In the genomic region with DNA sequence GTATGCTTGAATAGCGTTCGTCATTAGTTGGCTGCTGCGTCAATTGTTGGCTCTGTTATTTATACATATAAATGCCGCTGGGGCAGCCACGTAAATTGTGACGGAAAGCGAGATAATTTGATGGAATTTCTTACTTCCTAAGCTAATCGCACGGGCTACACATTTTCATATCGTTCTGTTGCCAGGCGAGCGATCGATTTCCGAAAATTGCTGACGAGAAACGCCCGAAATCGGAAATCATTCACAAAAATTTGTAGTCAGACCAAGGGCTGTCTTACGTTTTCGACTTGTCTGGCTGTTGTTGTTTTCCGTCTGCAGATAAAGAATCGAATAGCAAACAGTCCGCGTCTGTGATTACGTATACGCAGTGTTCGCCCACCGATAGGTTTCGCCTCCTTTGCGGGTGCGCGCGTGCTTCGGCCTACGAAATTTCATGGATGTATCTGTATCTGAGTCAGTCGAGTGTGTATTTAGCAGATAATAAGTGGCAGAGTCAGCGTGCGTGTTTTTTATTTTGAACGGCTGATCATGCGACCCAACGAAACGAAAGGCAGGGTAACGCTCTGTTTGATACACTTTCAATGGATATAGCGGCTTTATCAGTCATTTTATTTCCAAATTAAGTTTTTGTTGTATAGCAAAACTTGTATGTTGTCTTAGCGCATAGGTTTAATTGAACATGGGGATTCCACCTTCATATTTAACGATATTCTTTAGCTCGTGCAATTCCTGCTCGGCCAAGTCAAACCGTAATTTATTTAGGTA, we compare ENCODE assay signal across 1 fruit fly cellular context.
TF ChIP-seq lines count a peak whose summit lies in the region.

No protein-coding gene starts in this region.

TF ChIP-seq in whole organism, embryonic, 481 proteins besides CTCF, POLR2A, EP300 and RAD21 (continued from another document and continues in another):
- peak; percentile 73 for TF ChIP-seq grau (tag; optimal IDR thresholded peaks at IDR 0.05; lab: Kevin White, UChicago)
- TF ChIP-seq CG10431 (GFP tag; optimal IDR thresholded peaks at IDR 0.05; lab: Kevin White, UChicago), result no peak
- TF ChIP-seq CG7928 (GFP tag; optimal IDR thresholded peaks at IDR 0.05; lab: Kevin White, UChicago), result peak; percentile 33
- peak; percentile 31 for TF ChIP-seq pb (GFP tag; optimal IDR thresholded peaks at IDR 0.05; lab: Kevin White, UChicago)
- TF ChIP-seq gt (GFP tag; IDR thresholded peaks at IDR 0.05; lab: Robert Waterston, UW), result no peak
- TF ChIP-seq az2 (GFP tag; optimal IDR thresholded peaks at IDR 0.05; lab: Kevin White, UChicago), result peak; percentile 36
- TF ChIP-seq Kr (GFP tag; optimal IDR thresholded peaks at IDR 0.05; lab: Kevin White, UChicago), result no peak
- peak; percentile 56; the same call in 1 of the 3 replicates for TF ChIP-seq sr (GFP tag; IDR thresholded peaks at IDR 0.05; lab: Robert Waterston, UW)
- no peak for TF ChIP-seq Dip2 (GFP tag; IDR thresholded peaks at IDR 0.05; lab: Robert Waterston, UW)
- TF ChIP-seq CG14014 (GFP tag; IDR thresholded peaks at IDR 0.05; lab: Robert Waterston, UW), result peak; percentile 75
- TF ChIP-seq lab (GFP tag; optimal IDR thresholded peaks at IDR 0.05; lab: Kevin White, UChicago), result peak; percentile 86
- TF ChIP-seq CG11247 (GFP tag; IDR thresholded peaks at IDR 0.05; lab: Robert Waterston, UW), result 0 out of 2 replicates have a peak, but pooled peaks have one; percentile 45
- TF ChIP-seq Med (GFP tag; lab: Kevin White, UChicago), result peak; percentile 95
- TF ChIP-seq H2.0 (GFP tag; IDR thresholded peaks at IDR 0.05; lab: Robert Waterston, UW), result peak; percentile 61
- TF ChIP-seq Optix (GFP tag; IDR thresholded peaks at IDR 0.05; lab: Robert Waterston, UW), result no peak; the same call in 2 of the 3 replicates
- TF ChIP-seq da (GFP tag; optimal IDR thresholded peaks at IDR 0.05; lab: Kevin White, UChicago), result no peak
- TF ChIP-seq CG17829 (tag; optimal IDR thresholded peaks at IDR 0.05; lab: Kevin White, UChicago), result peak; percentile 45
- TF ChIP-seq CG13287 (GFP tag; IDR thresholded peaks at IDR 0.05; lab: Robert Waterston, UW; ENCODE audit: partially characterized antibody), result no peak; the same call in 1 of the 2 replicates
- TF ChIP-seq rib (GFP tag; IDR thresholded peaks at IDR 0.05; lab: Robert Waterston, UW), result peak; percentile 44; the same call in 1 of the 2 replicates
- no peak for TF ChIP-seq bbx (GFP tag; IDR thresholded peaks at IDR 0.05; lab: Robert Waterston, UW; ENCODE audit: partially characterized antibody)
- no peak for TF ChIP-seq sens-2 (GFP tag; IDR thresholded peaks at IDR 0.05; lab: Robert Waterston, UW)
- TF ChIP-seq Elba2 (GFP tag; optimal IDR thresholded peaks at IDR 0.05; lab: Kevin White, UChicago), result no peak
- TF ChIP-seq mirr (GFP tag; optimal IDR thresholded peaks at IDR 0.05; lab: Kevin White, UChicago), result peak; percentile 93
- TF ChIP-seq CG16863 (GFP tag; optimal IDR thresholded peaks at IDR 0.05; lab: Kevin White, UChicago), result peak; percentile 53
- peak; percentile 66 to 76 for TF ChIP-seq Hr51 (GFP tag; optimal IDR thresholded peaks at IDR 0.05; lab: Kevin White, UChicago)
- peak; percentile 42; the same call in 1 of the 2 replicates for TF ChIP-seq CG10366 (GFP tag; IDR thresholded peaks at IDR 0.05; lab: Robert Waterston, UW)
- TF ChIP-seq unpg (GFP tag; optimal IDR thresholded peaks at IDR 0.05; lab: Kevin White, UChicago), result peak; percentile 74
- TF ChIP-seq zf30C (GFP tag; optimal IDR thresholded peaks at IDR 0.05; lab: Kevin White, UChicago), result no peak
- peak; percentile 69 for TF ChIP-seq CG17385 (GFP tag; optimal IDR thresholded peaks at IDR 0.05; lab: Kevin White, UChicago)
- no peak for TF ChIP-seq Six4 (GFP tag; optimal IDR thresholded peaks at IDR 0.05; lab: Kevin White, UChicago)
- TF ChIP-seq amos (GFP tag; IDR thresholded peaks at IDR 0.05; lab: Robert Waterston, UW; ENCODE audit: partially characterized antibody), result no peak; the same call in 1 of the 2 replicates
- no peak for TF ChIP-seq kah (GFP tag; optimal IDR thresholded peaks at IDR 0.05; lab: Kevin White, UChicago)
- TF ChIP-seq nom (GFP tag; optimal IDR thresholded peaks at IDR 0.05; lab: Kevin White, UChicago), result no peak
- TF ChIP-seq CG7271 (tag; optimal IDR thresholded peaks at IDR 0.05; lab: Kevin White, UChicago), result no peak
- no peak for TF ChIP-seq prd (optimal IDR thresholded peaks at IDR 0.05; lab: Kevin White, UChicago)
- TF ChIP-seq prd (GFP tag; IDR thresholded peaks at IDR 0.05; lab: Robert Waterston, UW), result peak; percentile 70
- TF ChIP-seq Deaf1 (tag; optimal IDR thresholded peaks at IDR 0.05; lab: Kevin White, UChicago), result peak; percentile 68
- no peak for TF ChIP-seq pita (GFP tag; optimal IDR thresholded peaks at IDR 0.05; lab: Kevin White, UChicago)
- peak; percentile 76 for TF ChIP-seq tap (tag; optimal IDR thresholded peaks at IDR 0.05; lab: Kevin White, UChicago)
- TF ChIP-seq bigmax (GFP tag; optimal IDR thresholded peaks at IDR 0.05; lab: Kevin White, UChicago), result no peak
- peak; percentile 55; the same call in 1 of the 2 replicates for TF ChIP-seq gsb (GFP tag; IDR thresholded peaks at IDR 0.05; lab: Robert Waterston, UW)
- TF ChIP-seq aop (GFP tag; IDR thresholded peaks at IDR 0.05; lab: Robert Waterston, UW), result no peak
- peak; percentile 51 for TF ChIP-seq B-H2 (GFP tag; optimal IDR thresholded peaks at IDR 0.05; lab: Kevin White, UChicago)
- TF ChIP-seq crol (GFP tag; IDR thresholded peaks at IDR 0.05; lab: Robert Waterston, UW), result no peak
- TF ChIP-seq sc (optimal IDR thresholded peaks at IDR 0.05; lab: Kevin White, UChicago), result no peak
- no peak for TF ChIP-seq sc (GFP tag; optimal IDR thresholded peaks at IDR 0.05; lab: Kevin White, UChicago)
- TF ChIP-seq her (GFP tag; optimal IDR thresholded peaks at IDR 0.05; lab: Kevin White, UChicago), result peak; percentile 66
- no peak for TF ChIP-seq CG7745 (tag; optimal IDR thresholded peaks at IDR 0.05; lab: Kevin White, UChicago)
- TF ChIP-seq CG14441 (GFP tag; IDR thresholded peaks at IDR 0.05; lab: Robert Waterston, UW), result peak; percentile 64
- TF ChIP-seq Atf6 (GFP tag; IDR thresholded peaks at IDR 0.05; lab: Robert Waterston, UW), result peak; percentile 64; the same call in 1 of the 2 replicates
- TF ChIP-seq CG1024 (GFP tag; IDR thresholded peaks at IDR 0.05; lab: Robert Waterston, UW), result no peak
- peak; percentile 42 for TF ChIP-seq Ets97D (GFP tag; optimal IDR thresholded peaks at IDR 0.05; lab: Kevin White, UChicago)
- TF ChIP-seq CG13624 (GFP tag; optimal IDR thresholded peaks at IDR 0.05; lab: Kevin White, UChicago), result peak; percentile 67
- peak; percentile 43 for TF ChIP-seq Fer2 (tag; optimal IDR thresholded peaks at IDR 0.05; lab: Kevin White, UChicago)
- TF ChIP-seq ap (GFP tag; IDR thresholded peaks at IDR 0.05; lab: Robert Waterston, UW), result 0 out of 2 replicates have a peak, but pooled peaks have one; percentile 40
- TF ChIP-seq org-1 (GFP tag; optimal IDR thresholded peaks at IDR 0.05; lab: Kevin White, UChicago), result peak; percentile 72
- TF ChIP-seq bcd (GFP tag; optimal IDR thresholded peaks at IDR 0.05; lab: Kevin White, UChicago), result peak; percentile 59
- TF ChIP-seq Xbp1 (GFP tag; optimal IDR thresholded peaks at IDR 0.05; lab: Kevin White, UChicago), result peak; percentile 62
- no peak for TF ChIP-seq fd102C (GFP tag; optimal IDR thresholded peaks at IDR 0.05; lab: Kevin White, UChicago)
- TF ChIP-seq cwo (GFP tag; optimal IDR thresholded peaks at IDR 0.05; lab: Kevin White, UChicago), result peak; percentile 90
- TF ChIP-seq ase (GFP tag; IDR thresholded peaks at IDR 0.05; lab: Robert Waterston, UW), result peak; percentile 47; the same call in 1 of the 3 replicates
- TF ChIP-seq MBD-R2 (GFP tag; IDR thresholded peaks at IDR 0.05; lab: Robert Waterston, UW), result peak; percentile 43; the same call in 1 of the 2 replicates
- peak; percentile 37 for TF ChIP-seq Bteb2 (GFP tag; optimal IDR thresholded peaks at IDR 0.05; lab: Kevin White, UChicago)
- TF ChIP-seq CG10979 (tag; optimal IDR thresholded peaks at IDR 0.05; lab: Kevin White, UChicago), result peak; percentile 21
- TF ChIP-seq ranshi (GFP tag; IDR thresholded peaks at IDR 0.05; lab: Robert Waterston, UW), result peak; percentile 60; the same call in 1 of the 2 replicates
- no peak for TF ChIP-seq trem (tag; optimal IDR thresholded peaks at IDR 0.05; lab: Kevin White, UChicago)
- no peak for TF ChIP-seq stwl (tag; optimal IDR thresholded peaks at IDR 0.05; lab: Kevin White, UChicago)
- TF ChIP-seq CG6854 (GFP tag; optimal IDR thresholded peaks at IDR 0.05; lab: Kevin White, UChicago), result peak; percentile 46
- TF ChIP-seq nerfin-1 (tag; optimal IDR thresholded peaks at IDR 0.05; lab: Kevin White, UChicago), result peak; percentile 24
- TF ChIP-seq yki (optimal IDR thresholded peaks at IDR 0.05; lab: Kevin White, UChicago), result no peak
- peak; percentile 59 for TF ChIP-seq CG9215 (GFP tag; IDR thresholded peaks at IDR 0.05; lab: Robert Waterston, UW)
- TF ChIP-seq Mrtf (GFP tag; IDR thresholded peaks at IDR 0.05; lab: Robert Waterston, UW), result no peak
- TF ChIP-seq CG7987 (GFP tag; optimal IDR thresholded peaks at IDR 0.05; lab: Kevin White, UChicago), result peak; percentile 81
- TF ChIP-seq Ets65A (GFP tag; lab: Kevin White, UChicago), result peak; percentile 2
- TF ChIP-seq Doc3 (GFP tag; IDR thresholded peaks at IDR 0.05; lab: Robert Waterston, UW; ENCODE audit: partially characterized antibody), result no peak
- TF ChIP-seq CG4820 (GFP tag; optimal IDR thresholded peaks at IDR 0.05; lab: Kevin White, UChicago), result peak; percentile 33
- TF ChIP-seq corto (GFP tag; optimal IDR thresholded peaks at IDR 0.05; lab: Kevin White, UChicago), result no peak
- no peak for TF ChIP-seq CG16813 (GFP tag; IDR thresholded peaks at IDR 0.05; lab: Robert Waterston, UW; ENCODE audit: partially characterized antibody)
- TF ChIP-seq Bgb (GFP tag; IDR thresholded peaks at IDR 0.05; lab: Robert Waterston, UW; ENCODE audit: partially characterized antibody), result no peak
- peak; percentile 38 for TF ChIP-seq kay (GFP tag; optimal IDR thresholded peaks at IDR 0.05; lab: Kevin White, UChicago)
- TF ChIP-seq ttk (GFP tag; IDR thresholded peaks at IDR 0.05; lab: Robert Waterston, UW), result peak; percentile 61
- peak; percentile 54 for TF ChIP-seq CG6683 (GFP tag; optimal IDR thresholded peaks at IDR 0.05; lab: Kevin White, UChicago)
- peak; percentile 44 for TF ChIP-seq Nf-YC (tag; optimal IDR thresholded peaks at IDR 0.05; lab: Kevin White, UChicago)
- TF ChIP-seq Sry-β (GFP tag; optimal IDR thresholded peaks at IDR 0.05; lab: Kevin White, UChicago), result no peak
- TF ChIP-seq CG2202 (tag; optimal IDR thresholded peaks at IDR 0.05; lab: Kevin White, UChicago), result no peak
- peak; percentile 56 for TF ChIP-seq Hand (GFP tag; optimal IDR thresholded peaks at IDR 0.05; lab: Kevin White, UChicago)
- TF ChIP-seq CoRest (tag; optimal IDR thresholded peaks at IDR 0.05; lab: Kevin White, UChicago), result peak; percentile 71
- no peak for TF ChIP-seq Dp (GFP tag; optimal IDR thresholded peaks at IDR 0.05; lab: Kevin White, UChicago)
- peak; percentile 65; the same call in 1 of the 2 replicates for TF ChIP-seq CG32767 (GFP tag; IDR thresholded peaks at IDR 0.05; lab: Robert Waterston, UW)
- TF ChIP-seq CG15696 (tag; optimal IDR thresholded peaks at IDR 0.05; lab: Kevin White, UChicago), result peak; percentile 9
- TF ChIP-seq dpn (GFP tag; optimal IDR thresholded peaks at IDR 0.05; lab: Kevin White, UChicago), result peak; percentile 65 to 68
- peak; percentile 78 for TF ChIP-seq CG10274 (GFP tag; optimal IDR thresholded peaks at IDR 0.05; lab: Kevin White, UChicago)
- TF ChIP-seq ro (GFP tag; IDR thresholded peaks at IDR 0.05; lab: Robert Waterston, UW), result no peak
- TF ChIP-seq Hmx (GFP tag; optimal IDR thresholded peaks at IDR 0.05; lab: Kevin White, UChicago), result peak; percentile 29
- TF ChIP-seq CG1603 (tag; optimal IDR thresholded peaks at IDR 0.05; lab: Kevin White, UChicago), result peak; percentile 53
- peak; percentile 18 for TF ChIP-seq p53 (GFP tag; optimal IDR thresholded peaks at IDR 0.05; lab: Kevin White, UChicago)
- TF ChIP-seq slou (GFP tag; optimal IDR thresholded peaks at IDR 0.05; lab: Kevin White, UChicago), result no peak
- TF ChIP-seq Ravus (GFP tag; IDR thresholded peaks at IDR 0.05; lab: Robert Waterston, UW), result no peak
- no peak for TF ChIP-seq CG18476 (GFP tag; optimal IDR thresholded peaks at IDR 0.05; lab: Kevin White, UChicago)
- peak; percentile 71 for TF ChIP-seq Oli (tag; optimal IDR thresholded peaks at IDR 0.05; lab: Kevin White, UChicago)
- no peak for TF ChIP-seq Dref (GFP tag; IDR thresholded peaks at IDR 0.05; lab: Robert Waterston, UW)
- 0 out of 2 replicates have a peak, but pooled peaks have one; percentile 6 for TF ChIP-seq Drgx (GFP tag; IDR thresholded peaks at IDR 0.05; lab: Robert Waterston, UW)
- TF ChIP-seq exex (tag; optimal IDR thresholded peaks at IDR 0.05; lab: Kevin White, UChicago), result peak; percentile 82
- no peak for TF ChIP-seq Lim3 (GFP tag; IDR thresholded peaks at IDR 0.05; lab: Robert Waterston, UW)
- 0 out of 2 replicates have a peak, but pooled peaks have one; percentile 37 for TF ChIP-seq CkIIα-i1 (GFP tag; IDR thresholded peaks at IDR 0.05; lab: Robert Waterston, UW)
- TF ChIP-seq CG30431 (GFP tag; optimal IDR thresholded peaks at IDR 0.05; lab: Kevin White, UChicago), result peak; percentile 45
- TF ChIP-seq CG2129 (GFP tag; IDR thresholded peaks at IDR 0.05; lab: Robert Waterston, UW; ENCODE audit: partially characterized antibody), result no peak
- TF ChIP-seq CG6813 (GFP tag; optimal IDR thresholded peaks at IDR 0.05; lab: Kevin White, UChicago), result peak; percentile 64
- peak; percentile 0 for TF ChIP-seq YL-1 (GFP tag; optimal IDR thresholded peaks at IDR 0.05; lab: Kevin White, UChicago)
- TF ChIP-seq CG3838 (GFP tag; optimal IDR thresholded peaks at IDR 0.05; lab: Kevin White, UChicago), result no peak
- TF ChIP-seq tup (GFP tag; optimal IDR thresholded peaks at IDR 0.05; lab: Kevin White, UChicago), result no peak
- TF ChIP-seq CG12104 (GFP tag; optimal IDR thresholded peaks at IDR 0.05; lab: Kevin White, UChicago), result no peak
- peak; percentile 62; the same call in 1 of the 3 replicates for TF ChIP-seq so (GFP tag; IDR thresholded peaks at IDR 0.05; lab: Robert Waterston, UW)
- TF ChIP-seq Hr39 (optimal IDR thresholded peaks at IDR 0.05; lab: Kevin White, UChicago), result no peak
- peak; percentile 69; the same call in 1 of the 3 replicates for TF ChIP-seq CG11456 (GFP tag; IDR thresholded peaks at IDR 0.05; lab: Robert Waterston, UW)
- peak; percentile 5 for TF ChIP-seq CG2875 (GFP tag; optimal IDR thresholded peaks at IDR 0.05; lab: Kevin White, UChicago)
- TF ChIP-seq bsh (GFP tag; optimal IDR thresholded peaks at IDR 0.05; lab: Kevin White, UChicago), result peak in 1 of 2 experiments; percentile 42
- TF ChIP-seq CG18599 (GFP tag; optimal IDR thresholded peaks at IDR 0.05; lab: Kevin White, UChicago), result peak; percentile 87
- TF ChIP-seq HLHmδ (GFP tag; optimal IDR thresholded peaks at IDR 0.05; lab: Kevin White, UChicago), result peak; percentile 30
- TF ChIP-seq CG6689 (GFP tag; IDR thresholded peaks at IDR 0.05; lab: Robert Waterston, UW), result peak; percentile 71
- TF ChIP-seq pho (GFP tag; optimal IDR thresholded peaks at IDR 0.05; lab: Kevin White, UChicago), result peak; percentile 50
